Fruit fly (Drosophila melanogaster): ENCODE results near the gene CG12991.

CG12991 gene

dm6 chrX:17581606-17582281 lies 2.1 kb downstream of the CG12991 start (continued):
- no peak for TF ChIP-seq CG11398 (GFP tag; optimal IDR thresholded peaks at IDR 0.05)
- TF ChIP-seq crol (GFP tag; IDR thresholded peaks at IDR 0.05), result peak; percentile 38; the same call in 1 of the 2 replicates
- TF ChIP-seq hkb (optimal IDR thresholded peaks at IDR 0.05), result no peak
- no peak for TF ChIP-seq hkb (GFP tag; IDR thresholded peaks at IDR 0.05)
- TF ChIP-seq trem (tag; optimal IDR thresholded peaks at IDR 0.05), result no peak
- peak; percentile 26 for TF ChIP-seq Abd-B (GFP tag; optimal IDR thresholded peaks at IDR 0.05)
- no peak for TF ChIP-seq CG16813 (GFP tag; IDR thresholded peaks at IDR 0.05; ENCODE audit: partially characterized antibody)
- TF ChIP-seq ci (GFP tag; IDR thresholded peaks at IDR 0.05), result no peak
- TF ChIP-seq CG31441 (GFP tag; IDR thresholded peaks at IDR 0.05), result peak; percentile 48; the same call in 1 of the 2 replicates
- peak; percentile 11 for TF ChIP-seq CG6254 (GFP tag; optimal IDR thresholded peaks at IDR 0.05)
- peak; percentile 44 for TF ChIP-seq grau (tag; optimal IDR thresholded peaks at IDR 0.05)
- peak in 1 of 2 experiments; percentile 23 for TF ChIP-seq Pdp1 (GFP tag; optimal IDR thresholded peaks at IDR 0.05)
- no peak for TF ChIP-seq oc (tag; optimal IDR thresholded peaks at IDR 0.05)
- TF ChIP-seq CG12391 (tag; optimal IDR thresholded peaks at IDR 0.05), result peak; percentile 41
- no peak for TF ChIP-seq shn (GFP tag; optimal IDR thresholded peaks at IDR 0.05)
- no peak for TF ChIP-seq cato (GFP tag; optimal IDR thresholded peaks at IDR 0.05; ENCODE audit: borderline replicate concordance)
- no peak for TF ChIP-seq CG17328 (GFP tag; IDR thresholded peaks at IDR 0.05)
- no peak for TF ChIP-seq Doc3 (GFP tag; IDR thresholded peaks at IDR 0.05; ENCODE audit: partially characterized antibody)
- no peak for TF ChIP-seq CG8290 (GFP tag; optimal IDR thresholded peaks at IDR 0.05)
- peak in 1 of 2 experiments; percentile 57 for TF ChIP-seq CG8290 (tag; optimal IDR thresholded peaks at IDR 0.05)
- no peak for TF ChIP-seq disco-r (GFP tag; optimal IDR thresholded peaks at IDR 0.05)
- TF ChIP-seq CG15269 (tag; optimal IDR thresholded peaks at IDR 0.05), result no peak
- TF ChIP-seq CG17829 (tag; optimal IDR thresholded peaks at IDR 0.05), result peak; percentile 33
- peak; percentile 77 for TF ChIP-seq CG18262 (tag; optimal IDR thresholded peaks at IDR 0.05)
- peak in 1 of 2 experiments; percentile 34 for TF ChIP-seq dpn (GFP tag; optimal IDR thresholded peaks at IDR 0.05)
- TF ChIP-seq CG30403 (GFP tag; optimal IDR thresholded peaks at IDR 0.05), result peak; percentile 29
- TF ChIP-seq phol (tag; optimal IDR thresholded peaks at IDR 0.05), result peak; percentile 38
- no peak for TF ChIP-seq CG31388 (GFP tag; optimal IDR thresholded peaks at IDR 0.05)
- peak; percentile 45 for TF ChIP-seq CG7839 (tag; optimal IDR thresholded peaks at IDR 0.05)
- peak; percentile 14 for TF ChIP-seq PHDP (tag; optimal IDR thresholded peaks at IDR 0.05)
- TF ChIP-seq Aef1 (GFP tag; IDR thresholded peaks at IDR 0.05), result no peak
- 0 out of 2 replicates have a peak, but pooled peaks have one; percentile 11 for TF ChIP-seq peb (GFP tag; IDR thresholded peaks at IDR 0.05)
- no peak for TF ChIP-seq caup (GFP tag; optimal IDR thresholded peaks at IDR 0.05; ENCODE audit: severe bottlenecking)
- peak; percentile 11 for TF ChIP-seq CG13424 (tag; optimal IDR thresholded peaks at IDR 0.05)
- TF ChIP-seq lola (GFP tag; optimal IDR thresholded peaks at IDR 0.05), result peak in 1 of 3 experiments; percentile 73
- TF ChIP-seq chn (GFP tag; optimal IDR thresholded peaks at IDR 0.05), result no peak
- TF ChIP-seq CG2678 (tag; optimal IDR thresholded peaks at IDR 0.05), result peak; percentile 42
- TF ChIP-seq CG10147 (GFP tag; optimal IDR thresholded peaks at IDR 0.05), result peak; percentile 26
- TF ChIP-seq BtbVII (GFP tag; optimal IDR thresholded peaks at IDR 0.05), result no peak
- peak; percentile 39 for TF ChIP-seq CG11504 (tag; optimal IDR thresholded peaks at IDR 0.05)
- peak; percentile 56 for TF ChIP-seq dmrt11E (tag; optimal IDR thresholded peaks at IDR 0.05)
- TF ChIP-seq CG18011 (GFP tag; optimal IDR thresholded peaks at IDR 0.05), result no peak
- TF ChIP-seq CG10267 (tag; optimal IDR thresholded peaks at IDR 0.05), result peak; percentile 45
- TF ChIP-seq CG4404 (GFP tag; IDR thresholded peaks at IDR 0.05), result no peak
- peak; percentile 14 for TF ChIP-seq Meics (GFP tag; optimal IDR thresholded peaks at IDR 0.05)
- TF ChIP-seq NC2β (GFP tag; optimal IDR thresholded peaks at IDR 0.05), result no peak
- TF ChIP-seq cad (GFP tag; optimal IDR thresholded peaks at IDR 0.05), result peak; percentile 16
- no peak for TF ChIP-seq Mad (GFP tag; optimal IDR thresholded peaks at IDR 0.05)
- TF ChIP-seq CG8388 (GFP tag; optimal IDR thresholded peaks at IDR 0.05), result peak; percentile 24

Data from whole organism, embryonic.